Fruit fly (Drosophila melanogaster): ENCODE measurements around the gene retm.

DNA sequence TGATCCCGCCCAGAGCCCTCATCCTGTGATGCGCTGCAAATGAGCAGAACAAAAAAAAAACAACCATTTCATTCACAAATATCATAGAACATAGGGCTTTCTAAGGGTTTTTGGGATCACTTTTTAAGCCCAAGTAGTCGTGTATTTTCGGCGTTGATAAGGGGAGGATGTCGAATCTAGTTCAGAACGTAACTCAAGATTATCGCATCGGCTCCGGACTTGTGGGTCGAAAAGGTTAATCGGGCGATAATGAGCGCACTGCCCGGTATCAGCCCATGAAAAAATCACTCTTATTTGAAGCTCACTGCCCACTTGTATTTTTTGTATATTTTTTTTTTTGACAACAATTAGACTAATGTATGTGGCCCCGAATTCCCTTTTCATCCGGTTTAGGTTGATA lies 33.2 kb downstream of the retm start:
- TF ChIP-seq CG3919 (GFP tag; optimal IDR thresholded peaks at IDR 0.05), result no peak
- no peak for TF ChIP-seq net (GFP tag; optimal IDR thresholded peaks at IDR 0.05)
- no peak for TF ChIP-seq Smox (GFP tag; optimal IDR thresholded peaks at IDR 0.05)
- no peak for TF ChIP-seq lz (GFP tag; optimal IDR thresholded peaks at IDR 0.05)
- no peak for TF ChIP-seq CG8119 (GFP tag; IDR thresholded peaks at IDR 0.05)
- TF ChIP-seq ss (GFP tag; optimal IDR thresholded peaks at IDR 0.05), result no peak
- TF ChIP-seq Hr39 (GFP tag; optimal IDR thresholded peaks at IDR 0.05), result no peak
- TF ChIP-seq CG34406 (GFP tag; optimal IDR thresholded peaks at IDR 0.05), result no peak
- TF ChIP-seq CG16779 (tag; optimal IDR thresholded peaks at IDR 0.05), result no peak
